Worm (Caenorhabditis elegans) whole organism, L2 larva: Measurements from ENCODE around the gene Y57A10C.11.

Experiments
- Y55F3AM.14 ChIP-seq: fragments of 200-800 bp; sonication (Bioruptor generic); optimal IDR thresholded peaks from 2 replicates; lab custom pipeline; 2018; ENCODE audit warnings: mild to moderate bottlenecking, missing genetic modification characterization, missing compliant biosample characterization
- alr-1 ChIP-seq: fragments of 150-350 bp; optimal IDR thresholded peaks from 2 replicates; lab custom pipeline; 2014; ENCODE audit warnings: missing biosample characterization, missing genetic modification characterization
- blmp-1 ChIP-seq: sonication (generic microtip); optimal IDR thresholded peaks from 2 replicates; lab custom pipeline; 2017; ENCODE audit warnings: missing genetic modification characterization, mild to moderate bottlenecking, missing compliant biosample characterization, antibody characterized with exemption, moderate library complexity; ENCODE audit not compliant: insufficient read depth
- ceh-16 ChIP-seq: fragments of 150-350 bp; optimal IDR thresholded peaks from 2 replicates; lab custom pipeline; 2014; ENCODE audit warnings: missing biosample characterization, missing genetic modification characterization
- elt-1 ChIP-seq: fragments of 150-350 bp; optimal IDR thresholded peaks from 2 replicates; lab custom pipeline; 2014; ENCODE audit warnings: missing biosample characterization, missing genetic modification characterization
- elt-3 ChIP-seq: sonication (generic microtip); optimal IDR thresholded peaks from 2 replicates; lab custom pipeline; 2017; ENCODE audit warnings: missing biosample characterization, missing genetic modification characterization
- lin-13 ChIP-seq: fragments of 150-350 bp; optimal IDR thresholded peaks from 2 replicates; lab custom pipeline; 2014; ENCODE audit warnings: missing biosample characterization, missing genetic modification reagents, missing genetic modification characterization
- nhr-11 ChIP-seq: fragments of 150-350 bp; optimal IDR thresholded peaks from 2 replicates; lab custom pipeline; 2014; ENCODE audit warnings: missing biosample characterization, missing genetic modification characterization
- snpc-4 ChIP-seq: fragments of 150-350 bp; optimal IDR thresholded peaks from 2 replicates; lab custom pipeline; 2014; ENCODE audit warnings: missing biosample characterization, missing genetic modification characterization
- unc-62 ChIP-seq: fragments of 150-350 bp; optimal IDR thresholded peaks from 2 replicates; lab custom pipeline; 2014; ENCODE audit warnings: missing biosample characterization, missing genetic modification reagents, missing genetic modification characterization
- ztf-4 ChIP-seq: fragments of 150-350 bp; optimal IDR thresholded peaks from 2 replicates; lab custom pipeline; 2014; ENCODE audit warnings: missing biosample characterization, missing genetic modification characterization

- TF ChIP-seq nhr-11 (no peak), unc-62 (GFP tag; lab: Kevin White, UChicago) (no peak), alr-1 (no peak), elt-1 (tag; lab: Kevin White, UChicago) (no peak), ceh-16 (tag; lab: Kevin White, UChicago) (no peak), Y55F3AM.14 (GFP tag; lab: Kevin White, UChicago) (no peak), elt-3 (tag; lab: Kevin White, UChicago) (no peak), blmp-1 (tag; lab: Kevin White, UChicago) (no peak), lin-13 (GFP tag; lab: Kevin White, UChicago) (no peak), ztf-4 (tag; lab: Kevin White, UChicago) (no peak), snpc-4 (tag; lab: Kevin White, UChicago) (no peak)
Measured at ce11 chrII:12410107-12410506, 4.6 kb downstream of the Y57A10C.11 start, which contains the start of gene F57G9.3.
